Fruit fly (Drosophila melanogaster): ENCODE measurements around the gene cyst.

cyst gene

dm6 chr2L:19530092-19530491 is 21.5 kb upstream of the cyst start, which contains the start of gene CG10165 (continued):
- no peak for TF ChIP-seq CG9797 (GFP tag; optimal IDR thresholded peaks at IDR 0.05)
- no peak for TF ChIP-seq CG10147 (GFP tag; optimal IDR thresholded peaks at IDR 0.05)
- no peak for TF ChIP-seq CG13123 (GFP tag; optimal IDR thresholded peaks at IDR 0.05)
- no peak for TF ChIP-seq peb (GFP tag; IDR thresholded peaks at IDR 0.05)
- TF ChIP-seq CG6791 (GFP tag; IDR thresholded peaks at IDR 0.05; ENCODE audit: partially characterized antibody), result no peak
- TF ChIP-seq CG7745 (tag; optimal IDR thresholded peaks at IDR 0.05), result no peak
- TF ChIP-seq Taf1 (GFP tag; IDR thresholded peaks at IDR 0.05), result no peak
- TF ChIP-seq CG17359 (tag; optimal IDR thresholded peaks at IDR 0.05), result no peak
- TF ChIP-seq kay (GFP tag; optimal IDR thresholded peaks at IDR 0.05), result no peak
- peak; percentile 22 for TF ChIP-seq CG15514 (GFP tag; optimal IDR thresholded peaks at IDR 0.05)
- no peak for TF ChIP-seq Oli (tag; optimal IDR thresholded peaks at IDR 0.05)
- TF ChIP-seq pan (optimal IDR thresholded peaks at IDR 0.05), result no peak
- TF ChIP-seq pan (GFP tag; optimal IDR thresholded peaks at IDR 0.05 in 1 of 2, IDR thresholded peaks at IDR 0.05 in 1 of 2), result no peak
- TF ChIP-seq Dref (GFP tag; IDR thresholded peaks at IDR 0.05), result no peak
- TF ChIP-seq CG34376 (GFP tag; optimal IDR thresholded peaks at IDR 0.05), result no peak
- no peak for TF ChIP-seq CG7987 (GFP tag; optimal IDR thresholded peaks at IDR 0.05)
- peak; percentile 45; the same call in 2 of the 4 replicates for TF ChIP-seq Dll (GFP tag; IDR thresholded peaks at IDR 0.05; ENCODE audit: partially characterized antibody)
- TF ChIP-seq Elba2 (GFP tag; optimal IDR thresholded peaks at IDR 0.05), result no peak
- TF ChIP-seq Ets97D (GFP tag; optimal IDR thresholded peaks at IDR 0.05), result peak; percentile 21
- TF ChIP-seq lbe (GFP tag; optimal IDR thresholded peaks at IDR 0.05), result peak; percentile 19
- TF ChIP-seq CG42726 (GFP tag; IDR thresholded peaks at IDR 0.05; ENCODE audit: partially characterized antibody), result no peak
- TF ChIP-seq CG31388 (GFP tag; optimal IDR thresholded peaks at IDR 0.05), result no peak
- TF ChIP-seq dimm (GFP tag; IDR thresholded peaks at IDR 0.05), result no peak
- TF ChIP-seq NC2α (GFP tag; optimal IDR thresholded peaks at IDR 0.05), result no peak
- no peak for TF ChIP-seq slbo (GFP tag; IDR thresholded peaks at IDR 0.05)
- no peak for TF ChIP-seq repo (GFP tag; optimal IDR thresholded peaks at IDR 0.05)
- no peak for TF ChIP-seq CG8359 (GFP tag; optimal IDR thresholded peaks at IDR 0.05; ENCODE audit: borderline replicate concordance)
- TF ChIP-seq onecut (GFP tag; IDR thresholded peaks at IDR 0.05), result no peak
- TF ChIP-seq caup (GFP tag; optimal IDR thresholded peaks at IDR 0.05; ENCODE audit: severe bottlenecking), result no peak
- TF ChIP-seq CG18262 (tag; optimal IDR thresholded peaks at IDR 0.05), result no peak
- TF ChIP-seq en (GFP tag; optimal IDR thresholded peaks at IDR 0.05), result no peak
- no peak for TF ChIP-seq CG31224 (GFP tag; IDR thresholded peaks at IDR 0.05)
- no peak for TF ChIP-seq cato (GFP tag; optimal IDR thresholded peaks at IDR 0.05; ENCODE audit: borderline replicate concordance)
- TF ChIP-seq CG34422 (GFP tag; IDR thresholded peaks at IDR 0.05), result peak; percentile 36; the same call in 1 of the 3 replicates
- TF ChIP-seq CG5180 (GFP tag; optimal IDR thresholded peaks at IDR 0.05), result no peak
- TF ChIP-seq NfI (GFP tag; optimal IDR thresholded peaks at IDR 0.05), result no peak
- no peak for TF ChIP-seq bsh (GFP tag; optimal IDR thresholded peaks at IDR 0.05)
- no peak for TF ChIP-seq CG18619 (GFP tag; optimal IDR thresholded peaks at IDR 0.05)
- TF ChIP-seq ERR (GFP tag; optimal IDR thresholded peaks at IDR 0.05), result no peak
- no peak for TF ChIP-seq bcd (GFP tag; optimal IDR thresholded peaks at IDR 0.05)
- TF ChIP-seq eyg (GFP tag; optimal IDR thresholded peaks at IDR 0.05), result no peak
- TF ChIP-seq CG2116 (GFP tag; optimal IDR thresholded peaks at IDR 0.05), result peak; percentile 95
- no peak for TF ChIP-seq dmrt11E (tag; optimal IDR thresholded peaks at IDR 0.05)
- no peak for TF ChIP-seq Meics (GFP tag; optimal IDR thresholded peaks at IDR 0.05)
- TF ChIP-seq Sry-δ (GFP tag; optimal IDR thresholded peaks at IDR 0.05), result peak; percentile 5
- no peak for TF ChIP-seq CG17802 (tag; optimal IDR thresholded peaks at IDR 0.05)
- no peak for TF ChIP-seq Deaf1 (tag; optimal IDR thresholded peaks at IDR 0.05)
- TF ChIP-seq fd3F (GFP tag; optimal IDR thresholded peaks at IDR 0.05), result no peak
- TF ChIP-seq CG9932 (GFP tag; IDR thresholded peaks at IDR 0.05), result no peak
- no peak for TF ChIP-seq CG18764 (GFP tag; optimal IDR thresholded peaks at IDR 0.05)
- peak; percentile 56 for TF ChIP-seq CG9437 (GFP tag; optimal IDR thresholded peaks at IDR 0.05)
